Fruit fly (Drosophila melanogaster) whole organism, embryonic: ENCODE results near the gene CG14088.

Experiments
- ATbp ChIP-seq: fragments of 200-800 bp; sonication (Bioruptor generic); optimal IDR thresholded peaks from 2 replicates; lab custom pipeline; 2017; ENCODE audit warnings: missing biosample characterization, mild to moderate bottlenecking, missing genetic modification characterization, missing genetic modification reagents
- CG10147 ChIP-seq: fragments of 200-800 bp; sonication (Bioruptor generic); optimal IDR thresholded peaks from 2 replicates; lab custom pipeline; 2019; ENCODE audit warnings: missing biosample characterization, mild to moderate bottlenecking, missing genetic modification characterization, moderate library complexity
- CG10431 ChIP-seq: fragments of 200-800 bp; sonication (Bioruptor generic); optimal IDR thresholded peaks from 3 replicates; lab custom pipeline; 2018; ENCODE audit warnings: missing biosample characterization, mild to moderate bottlenecking, missing genetic modification characterization
- CG11504 ChIP-seq: fragments of 200-800 bp; sonication (Bioruptor generic); optimal IDR thresholded peaks from 3 replicates; lab custom pipeline; 2019; ENCODE audit warnings: missing biosample characterization, mild to moderate bottlenecking, missing genetic modification characterization, moderate library complexity
- CG12391 ChIP-seq: fragments of 200-800 bp; sonication (Bioruptor generic); optimal IDR thresholded peaks from 3 replicates; lab custom pipeline; 2018; ENCODE audit warnings: missing biosample characterization, mild to moderate bottlenecking, missing genetic modification characterization, moderate library complexity
- CG13123 ChIP-seq: fragments of 200-800 bp; sonication (Bioruptor generic); optimal IDR thresholded peaks from 2 replicates; lab custom pipeline; 2016; ENCODE audit warnings: missing biosample characterization, missing genetic modification characterization
- CG13424 ChIP-seq: fragments of 200-800 bp; sonication (Bioruptor generic); optimal IDR thresholded peaks from 2 replicates; lab custom pipeline; 2019; ENCODE audit warnings: missing biosample characterization, mild to moderate bottlenecking, missing genetic modification characterization, moderate library complexity
- CG14014 ChIP-seq: fragments of 200-800 bp; sonication (Bioruptor generic); IDR thresholded peaks from 2 replicates; pipeline ENCODE4 v1.3.6; 2022; ENCODE audit warnings: missing biosample characterization, missing genetic modification characterization
- CG15514 ChIP-seq: fragments of 200-800 bp; sonication (Bioruptor generic); optimal IDR thresholded peaks from 3 replicates; lab custom pipeline; 2017; ENCODE audit warnings: missing biosample characterization, missing genetic modification characterization, mild to moderate bottlenecking, moderate library complexity, missing genetic modification reagents
- CG18262 ChIP-seq: fragments of 200-800 bp; optimal IDR thresholded peaks from 3 replicates; lab custom pipeline; 2019; ENCODE audit warnings: missing biosample characterization, mild to moderate bottlenecking, missing genetic modification characterization, moderate library complexity
- CG18599 ChIP-seq: fragments of 200-800 bp; sonication (Bioruptor generic); optimal IDR thresholded peaks from 3 replicates; lab custom pipeline; 2017; ENCODE audit warnings: missing biosample characterization, missing genetic modification characterization, mild to moderate bottlenecking, moderate library complexity, missing genetic modification reagents
- CG3281 ChIP-seq: fragments of 200-800 bp; sonication (Bioruptor generic); optimal IDR thresholded peaks from 3 replicates; lab custom pipeline; 2017; ENCODE audit warnings: missing biosample characterization, mild to moderate bottlenecking, missing genetic modification characterization
- CG3726 ChIP-seq: fragments of 200-800 bp; sonication (Bioruptor generic); IDR thresholded peaks from 3 replicates; pipeline ENCODE4, ENCODE4 v1.3.6; 2022; ENCODE audit warnings: missing biosample characterization, missing genetic modification characterization
- CG7556 ChIP-seq: fragments of 200-800 bp; sonication (Bioruptor generic); optimal IDR thresholded peaks from 2 replicates; lab custom pipeline; 2017; ENCODE audit warnings: missing biosample characterization, mild to moderate bottlenecking, missing genetic modification characterization
- CG7839 ChIP-seq: fragments of 200-800 bp; sonication (Bioruptor generic); optimal IDR thresholded peaks from 3 replicates; lab custom pipeline; 2018; ENCODE audit warnings: missing biosample characterization, mild to moderate bottlenecking, missing genetic modification characterization, moderate library complexity
- CG9437 ChIP-seq: fragments of 200-800 bp; sonication (Bioruptor generic); optimal IDR thresholded peaks from 2 replicates; lab custom pipeline; 2018; ENCODE audit warnings: missing biosample characterization, mild to moderate bottlenecking, missing genetic modification characterization
- D19A ChIP-seq: fragments of 200-800 bp; optimal IDR thresholded peaks from 3 replicates; lab custom pipeline; 2019; ENCODE audit warnings: missing biosample characterization, mild to moderate bottlenecking, missing genetic modification characterization, moderate library complexity
- Ets65A ChIP-seq: fragments of 200-800 bp; sonication (Bioruptor generic); peaks from one replicate; lab custom pipeline; 2016; ENCODE audit warnings: missing biosample characterization, missing genetic modification characterization
- Fer3 ChIP-seq: fragments of 200-800 bp; sonication (Bioruptor generic); optimal IDR thresholded peaks from 2 replicates; lab custom pipeline; 2018; ENCODE audit warnings: missing biosample characterization, mild to moderate bottlenecking, missing genetic modification characterization, moderate library complexity
- Meics ChIP-seq: fragments of 200-800 bp; sonication (Bioruptor generic); optimal IDR thresholded peaks from 2 replicates; lab custom pipeline; 2017; ENCODE audit warnings: missing biosample characterization, mild to moderate bottlenecking, missing genetic modification characterization
- NC2β ChIP-seq: fragments of 200-800 bp; sonication (Bioruptor generic); optimal IDR thresholded peaks from 2 replicates; lab custom pipeline; 2016; ENCODE audit warnings: missing biosample characterization, missing genetic modification characterization
- NfI ChIP-seq: fragments of 200-800 bp; sonication (Bioruptor generic); optimal IDR thresholded peaks from 3 replicates; lab custom pipeline; 2018; ENCODE audit warnings: missing biosample characterization, mild to moderate bottlenecking, missing genetic modification characterization, moderate library complexity
- Pdp1 ChIP-seq, 2 experiments: fragments of 200-800 bp; sonication (Bioruptor generic); optimal IDR thresholded peaks; 3 replicates each; lab custom pipeline; 2016; ENCODE audit warnings: missing biosample characterization in 2 of 2, missing genetic modification characterization in 2 of 2, mild to moderate bottlenecking in 1 of 2, moderate library complexity in 1 of 2
- Poxn ChIP-seq: fragments of 200-800 bp; sonication (Bioruptor generic); IDR thresholded peaks from 2 replicates; pipeline ENCODE4 v1.3.6; 2022; ENCODE audit warnings: missing biosample characterization, missing genetic modification characterization
- Ptx1 ChIP-seq: fragments of 200-800 bp; sonication (Bioruptor generic); IDR thresholded peaks from 2 replicates; pipeline ENCODE4 v1.3.6; 2022; ENCODE audit warnings: missing biosample characterization, missing genetic modification characterization
- Ssrp ChIP-seq: fragments of 200-800 bp; sonication (Bioruptor generic); optimal IDR thresholded peaks from 2 replicates; lab custom pipeline; 2018; ENCODE audit warnings: missing biosample characterization, mild to moderate bottlenecking, missing genetic modification characterization, moderate library complexity
- abd-A ChIP-seq: fragments of 200-800 bp; sonication (Bioruptor generic); optimal IDR thresholded peaks from 3 replicates; lab custom pipeline; 2019; ENCODE audit warnings: missing biosample characterization, mild to moderate bottlenecking, missing genetic modification characterization, moderate library complexity
- bowl ChIP-seq: fragments of 200-800 bp; sonication (Bioruptor generic); IDR thresholded peaks from 2 replicates; pipeline ENCODE4 v1.3.6; 2022; ENCODE audit warnings: missing biosample characterization, missing genetic modification characterization
- bsh ChIP-seq, 2 experiments: fragments of 200-800 bp; sonication (Bioruptor generic); optimal IDR thresholded peaks; 2 replicates each; lab custom pipeline; 2017 to 2018; ENCODE audit warnings: mild to moderate bottlenecking in 2 of 2, missing biosample characterization in 2 of 2, missing genetic modification characterization in 2 of 2, moderate library complexity in 1 of 2
- chif ChIP-seq, 2 experiments: fragments of 200-800 bp; sonication (Bioruptor generic); optimal IDR thresholded peaks; 3 replicates each; lab custom pipeline; 2016; ENCODE audit warnings: missing biosample characterization in 2 of 2, missing genetic modification characterization in 2 of 2
- dmrt11E ChIP-seq: fragments of 200-800 bp; sonication (Bioruptor generic); optimal IDR thresholded peaks from 3 replicates; lab custom pipeline; 2018; ENCODE audit warnings: missing biosample characterization, mild to moderate bottlenecking, missing genetic modification characterization, moderate library complexity
- dmrt99B ChIP-seq: fragments of 200-800 bp; sonication (Bioruptor generic); optimal IDR thresholded peaks from 2 replicates; lab custom pipeline; 2018; ENCODE audit warnings: missing biosample characterization, mild to moderate bottlenecking, missing genetic modification characterization, moderate library complexity
- dysf ChIP-seq: fragments of 200-800 bp; sonication (Bioruptor generic); IDR thresholded peaks from 3 replicates; pipeline ENCODE4 v1.3.6; 2022; ENCODE audit warnings: missing biosample characterization, missing genetic modification characterization
- gcm2 ChIP-seq: fragments of 200-800 bp; sonication (Bioruptor generic); optimal IDR thresholded peaks from 2 replicates; lab custom pipeline; 2016; ENCODE audit warnings: missing biosample characterization, missing genetic modification characterization
- gem ChIP-seq: fragments of 200-800 bp; sonication (Bioruptor generic); optimal IDR thresholded peaks from 2 replicates; lab custom pipeline; 2019; ENCODE audit warnings: missing biosample characterization, mild to moderate bottlenecking, missing genetic modification characterization, moderate library complexity
- grau ChIP-seq: fragments of 200-800 bp; optimal IDR thresholded peaks from 3 replicates; lab custom pipeline; 2019; ENCODE audit warnings: missing biosample characterization, mild to moderate bottlenecking, missing genetic modification characterization, moderate library complexity
- her ChIP-seq: fragments of 200-800 bp; sonication (Bioruptor generic); optimal IDR thresholded peaks from 2 replicates; lab custom pipeline; 2016; ENCODE audit warnings: missing biosample characterization, missing genetic modification characterization
- lab ChIP-seq: fragments of 200-800 bp; sonication (Bioruptor generic); optimal IDR thresholded peaks from 3 replicates; lab custom pipeline; 2017; ENCODE audit warnings: missing biosample characterization, missing genetic modification characterization, mild to moderate bottlenecking, moderate library complexity, missing genetic modification reagents
- lilli ChIP-seq: fragments of 200-800 bp; sonication (Bioruptor generic); optimal IDR thresholded peaks from 3 replicates; lab custom pipeline; 2016; ENCODE audit warnings: missing biosample characterization, missing genetic modification characterization
- lmd ChIP-seq: fragments of 200-800 bp; sonication (Bioruptor generic); IDR thresholded peaks from 2 replicates; pipeline ENCODE4 v1.3.6; 2022; ENCODE audit warnings: missing biosample characterization, missing genetic modification characterization
- lola ChIP-seq, 3 experiments: fragments of >200 bp in 2 of 3; fragments of 200-800 bp in 1 of 3; sonication (Bioruptor generic) in 1 of 3; optimal IDR thresholded peaks; 2 replicates each; lab custom pipeline; 2017 to 2019; ENCODE audit warnings: missing biosample characterization in 3 of 3, missing genetic modification characterization in 3 of 3, mild to moderate bottlenecking in 1 of 3, moderate library complexity in 1 of 3
- nmo ChIP-seq: fragments of 200-800 bp; sonication (Bioruptor generic); optimal IDR thresholded peaks from 2 replicates; lab custom pipeline; 2018; ENCODE audit warnings: missing biosample characterization, mild to moderate bottlenecking, missing genetic modification characterization, moderate library complexity
- row ChIP-seq: fragments of 200-800 bp; sonication (Bioruptor generic); IDR thresholded peaks from 3 replicates; pipeline ENCODE4 v1.3.6; 2022; ENCODE audit warnings: missing biosample characterization, missing genetic modification characterization
- slbo ChIP-seq: fragments of 200-800 bp; sonication (Bioruptor generic); IDR thresholded peaks from 2 replicates; pipeline ENCODE4 v1.3.6; 2022; ENCODE audit warnings: missing biosample characterization, missing genetic modification characterization
- stc ChIP-seq: fragments of 200-800 bp; sonication (Bioruptor generic); IDR thresholded peaks from 2 replicates; pipeline ENCODE4 v1.3.6; 2022; ENCODE audit warnings: missing biosample characterization, missing genetic modification characterization
- tgo ChIP-seq: fragments of 200-800 bp; sonication (Bioruptor generic); IDR thresholded peaks from 3 replicates; pipeline ENCODE4 v1.3.6; 2022; ENCODE audit warnings: missing biosample characterization, missing genetic modification characterization
- vvl ChIP-seq: fragments of 200-800 bp; sonication (Bioruptor generic); IDR thresholded peaks from 2 replicates; pipeline ENCODE4 v1.3.6; 2022; ENCODE audit warnings: missing biosample characterization, missing genetic modification characterization
- zen ChIP-seq: fragments of 200-800 bp; sonication (Bioruptor generic); optimal IDR thresholded peaks from 3 replicates; lab custom pipeline; 2018; ENCODE audit warnings: missing biosample characterization, mild to moderate bottlenecking, missing genetic modification characterization, moderate library complexity
- zf30C ChIP-seq: fragments of 200-800 bp; sonication (Bioruptor generic); optimal IDR thresholded peaks from 3 replicates; lab custom pipeline; 2018; ENCODE audit warnings: missing biosample characterization, mild to moderate bottlenecking, missing genetic modification characterization

The CG14088 gene

dm6 chr3L:19251643-19252042 lies 18.8 kb downstream of the CG14088 start (continued):
- TF ChIP-seq gem (tag; lab: Kevin White, UChicago) (peak; percentile 69), lmd (GFP tag; lab: Robert Waterston, UW) (0 out of 2 replicates have a peak, but pooled peaks have one; percentile 12), CG15514 (GFP tag; lab: Kevin White, UChicago) (peak; percentile 13), CG14014 (GFP tag; lab: Robert Waterston, UW) (0 out of 2 replicates have a peak, but pooled peaks have one; percentile 10), dmrt99B (tag; lab: Kevin White, UChicago) (peak; percentile 66), CG10147 (GFP tag; lab: Kevin White, UChicago) (peak; percentile 26), CG7839 (tag; lab: Kevin White, UChicago) (peak; percentile 55), abd-A (tag; lab: Kevin White, UChicago) (no peak), slbo (GFP tag; lab: Robert Waterston, UW) (0 out of 2 replicates have a peak, but pooled peaks have one; percentile 16), dysf (GFP tag; lab: Robert Waterston, UW) (0 out of 3 replicates have a peak, but pooled peaks have one; percentile 29), CG13424 (tag; lab: Kevin White, UChicago) (peak; percentile 26), CG9437 (GFP tag; lab: Kevin White, UChicago) (peak; percentile 16), Ssrp (tag; lab: Kevin White, UChicago) (peak; percentile 18), CG3726 (GFP tag; lab: Robert Waterston, UW) (no peak), CG18599 (GFP tag; lab: Kevin White, UChicago) (peak; percentile 58), Ets65A (GFP tag; lab: Kevin White, UChicago) (peak; percentile 4), CG11504 (peak; percentile 71), her (GFP tag; lab: Kevin White, UChicago) (no peak), nmo (GFP tag; lab: Kevin White, UChicago) (peak; percentile 46), lab (peak; percentile 50), NfI (GFP tag; lab: Kevin White, UChicago) (no peak), CG3281 (GFP tag; lab: Kevin White, UChicago) (peak; percentile 5), vvl (GFP tag; lab: Robert Waterston, UW) (0 out of 2 replicates have a peak, but pooled peaks have one; percentile 13), chif (GFP tag; optimal IDR thresholded peaks at IDR 0.05; lab: Kevin White, UChicago) (no peak), grau (peak; percentile 55), bsh (GFP tag; optimal IDR thresholded peaks at IDR 0.05; lab: Kevin White, UChicago) (peak in 1 of 2 experiments; percentile 47), dmrt11E (tag; lab: Kevin White, UChicago) (peak; percentile 1), CG13123 (GFP tag; lab: Kevin White, UChicago) (no peak), lola (GFP tag; optimal IDR thresholded peaks at IDR 0.05; lab: Kevin White, UChicago) (peak in 1 of 3 experiments; percentile 23), Meics (GFP tag; lab: Kevin White, UChicago) (peak; percentile 33), Pdp1 (GFP tag; optimal IDR thresholded peaks at IDR 0.05; lab: Kevin White, UChicago) (no peak), lilli (GFP tag; lab: Kevin White, UChicago) (no peak), bowl (GFP tag; lab: Robert Waterston, UW) (no peak), NC2β (no peak), zen (no peak), stc (no peak), zf30C (GFP tag; lab: Kevin White, UChicago) (peak; percentile 31), Fer3 (tag; lab: Kevin White, UChicago) (no peak), tgo (GFP tag; lab: Robert Waterston, UW) (no peak), ATbp (GFP tag; lab: Kevin White, UChicago) (peak; percentile 1), gcm2 (GFP tag; lab: Kevin White, UChicago) (no peak), D19A (tag; lab: Kevin White, UChicago) (peak; percentile 44), CG12391 (tag; lab: Kevin White, UChicago) (peak; percentile 42), Poxn (GFP tag; lab: Robert Waterston, UW) (no peak), CG18262 (peak; percentile 50), row (peak; percentile 43; the same call in 2 of the 3 replicates), Ptx1 (GFP tag; lab: Robert Waterston, UW) (0 out of 2 replicates have a peak, but pooled peaks have one; percentile 28), CG7556 (peak; percentile 67), CG10431 (GFP tag; lab: Kevin White, UChicago) (peak; percentile 71)
